Fruit fly (Drosophila melanogaster): ENCODE results near the gene hwt.

Gene hwt

DNA sequence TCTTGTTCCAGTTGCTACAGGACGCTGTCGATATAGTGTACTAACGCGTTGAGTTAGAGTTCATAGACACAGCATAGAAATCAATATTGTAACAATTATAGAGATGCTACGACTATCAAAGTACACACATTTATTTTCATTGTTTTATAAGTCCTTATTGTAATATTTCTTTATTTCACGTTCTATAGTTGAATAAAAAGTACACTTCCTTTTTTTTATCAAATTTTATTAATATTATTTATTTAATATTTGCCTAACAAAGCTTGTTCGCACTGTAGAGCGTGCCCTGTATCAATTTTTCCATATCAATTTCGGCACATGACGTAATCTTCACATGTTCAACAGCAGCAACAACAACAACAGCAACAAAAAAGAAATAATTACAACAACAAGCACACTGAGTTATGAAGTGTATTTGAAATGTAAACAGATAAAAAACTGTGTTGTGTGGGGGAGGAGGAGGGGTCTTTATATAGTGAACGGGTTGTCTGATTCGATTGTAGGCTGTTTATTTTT lies 94.2 kb downstream of the hwt start (continued):
- TF ChIP-seq tin (GFP tag; optimal IDR thresholded peaks at IDR 0.05) (peak; percentile 57), CG8089 (GFP tag; optimal IDR thresholded peaks at IDR 0.05) (no peak), inv (GFP tag; IDR thresholded peaks at IDR 0.05; ENCODE audit: partially characterized antibody) (no peak), trh (GFP tag; optimal IDR thresholded peaks at IDR 0.05) (peak; percentile 2), CG3995 (GFP tag; optimal IDR thresholded peaks at IDR 0.05) (no peak), fu2 (GFP tag; optimal IDR thresholded peaks at IDR 0.05) (no peak), p53 (GFP tag; optimal IDR thresholded peaks at IDR 0.05) (no peak), Dbx (GFP tag; IDR thresholded peaks at IDR 0.05) (peak; percentile 58; the same call in 2 of the 3 replicates), seq (GFP tag; IDR thresholded peaks at IDR 0.05) (peak; percentile 65), CG9609 (GFP tag; optimal IDR thresholded peaks at IDR 0.05) (no peak), CG18262 (tag; optimal IDR thresholded peaks at IDR 0.05) (peak; percentile 85), Bgb (GFP tag; IDR thresholded peaks at IDR 0.05; ENCODE audit: partially characterized antibody) (no peak), stc (GFP tag; IDR thresholded peaks at IDR 0.05) (peak; percentile 69), Sox102F (GFP tag; optimal IDR thresholded peaks at IDR 0.05) (peak; percentile 74), pros (GFP tag; optimal IDR thresholded peaks at IDR 0.05) (no peak), CG15514 (GFP tag; optimal IDR thresholded peaks at IDR 0.05) (peak; percentile 43), CG16813 (GFP tag; IDR thresholded peaks at IDR 0.05; ENCODE audit: partially characterized antibody) (no peak), B-H1 (GFP tag; IDR thresholded peaks at IDR 0.05) (peak; percentile 66), bcd (GFP tag; optimal IDR thresholded peaks at IDR 0.05) (peak; percentile 76), CG2202 (tag; optimal IDR thresholded peaks at IDR 0.05) (no peak), CG14667 (GFP tag; IDR thresholded peaks at IDR 0.05) (peak; percentile 22; the same call in 1 of the 2 replicates), Jarid2 (GFP tag; optimal IDR thresholded peaks at IDR 0.05) (peak; percentile 43), Spps (tag; optimal IDR thresholded peaks at IDR 0.05) (peak; percentile 14), CG9797 (GFP tag; optimal IDR thresholded peaks at IDR 0.05) (no peak), exex (tag; optimal IDR thresholded peaks at IDR 0.05) (peak; percentile 59), Lhr (GFP tag; optimal IDR thresholded peaks at IDR 0.05) (no peak), grau (tag; optimal IDR thresholded peaks at IDR 0.05) (peak; percentile 99), gem (tag; optimal IDR thresholded peaks at IDR 0.05) (peak; percentile 92), Adf1 (GFP tag; IDR thresholded peaks at IDR 0.05) (peak; percentile 31; the same call in 1 of the 2 replicates), Doc3 (GFP tag; IDR thresholded peaks at IDR 0.05; ENCODE audit: partially characterized antibody) (no peak), pita (GFP tag; optimal IDR thresholded peaks at IDR 0.05) (no peak), CG2678 (tag; optimal IDR thresholded peaks at IDR 0.05) (peak; percentile 93), Tbp (GFP tag; optimal IDR thresholded peaks at IDR 0.05) (no peak), zen (tag; optimal IDR thresholded peaks at IDR 0.05) (peak; percentile 47), CG11723 (GFP tag; optimal IDR thresholded peaks at IDR 0.05) (peak; percentile 51), chn (GFP tag; optimal IDR thresholded peaks at IDR 0.05) (peak; percentile 7), sens (GFP tag) (peak; percentile 64), CG31365 (tag; optimal IDR thresholded peaks at IDR 0.05) (no peak), CG15601 (tag; optimal IDR thresholded peaks at IDR 0.05) (peak; percentile 72), eve (GFP tag; optimal IDR thresholded peaks at IDR 0.05) (no peak), Bteb2 (GFP tag; optimal IDR thresholded peaks at IDR 0.05) (no peak), ftz-f1 (GFP tag; optimal IDR thresholded peaks at IDR 0.05) (no peak), fd3F (GFP tag; optimal IDR thresholded peaks at IDR 0.05) (peak; percentile 76), scrt (GFP tag; optimal IDR thresholded peaks at IDR 0.05) (peak; percentile 75), Rfx (GFP tag; IDR thresholded peaks at IDR 0.05) (peak; percentile 82), CG7271 (tag; optimal IDR thresholded peaks at IDR 0.05) (no peak), sna (GFP tag; IDR thresholded peaks at IDR 0.05; ENCODE audit: partially characterized antibody) (no peak), CG17385 (GFP tag; optimal IDR thresholded peaks at IDR 0.05) (peak; percentile 68), CG8765 (GFP tag; IDR thresholded peaks at IDR 0.05) (no peak), eyg (GFP tag; optimal IDR thresholded peaks at IDR 0.05) (no peak)
